Worm (Caenorhabditis elegans): Measurements from ENCODE around the gene Y116A8C.470.
A peak's percentile ranks its signal among the peaks of the same experiment; 100 is the strongest.

The Y116A8C.470 gene

DNA sequence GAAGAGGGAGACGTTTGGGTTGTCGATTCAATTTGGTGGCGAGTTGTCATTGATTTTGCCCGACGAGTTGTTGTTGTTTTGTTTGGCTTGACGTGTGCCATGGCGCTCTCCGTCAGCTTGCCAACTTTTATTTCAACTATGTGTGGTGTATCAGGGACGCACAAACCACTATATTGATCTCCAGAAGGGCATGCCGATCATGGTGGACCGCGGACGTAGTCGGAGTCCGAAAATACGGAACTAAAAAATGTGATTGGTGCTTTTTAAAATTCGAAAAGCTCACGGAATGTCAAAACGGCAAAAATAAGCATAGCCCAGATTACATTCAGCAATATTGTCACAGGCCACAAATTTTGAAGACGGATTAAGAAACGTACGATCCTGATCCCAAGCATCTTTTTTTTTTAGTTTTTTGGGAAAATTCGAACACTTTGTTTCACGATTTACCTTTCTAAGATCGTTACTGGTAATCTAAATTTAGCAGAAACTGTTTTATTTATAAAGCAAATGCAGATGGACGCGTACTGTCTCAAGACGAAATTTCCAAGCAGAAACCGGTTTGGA, at the start of gene Y116A8C.470, which contains the start of gene Y116A8C.463:
Gene Y116A8C.470, minus strand, starts transcription at position 101 of the 564 bp plus-strand sequence.
Gene Y116A8C.463, plus strand, starts transcription at position 514 of the 564 bp plus-strand sequence.
- TF ChIP-seq dmd-4 (tag; optimal IDR thresholded peaks at IDR 0.05) (no peak), nhr-237 (tag; optimal IDR thresholded peaks at IDR 0.05) (no peak), mab-5 (tag; optimal IDR thresholded peaks at IDR 0.05) (no peak), nhr-6 (tag; optimal IDR thresholded peaks at IDR 0.05) (no peak), ztf-11 (tag; optimal IDR thresholded peaks at IDR 0.05) (no peak), alr-1 (tag; optimal IDR thresholded peaks at IDR 0.05) (no peak), ceh-82 (tag; optimal IDR thresholded peaks at IDR 0.05) (no peak), unc-62 (GFP tag; optimal IDR thresholded peaks at IDR 0.05) (no peak), unc-55 (GFP tag; optimal IDR thresholded peaks at IDR 0.05) (no peak), elt-1 (tag; optimal IDR thresholded peaks at IDR 0.05) (no peak), nhr-129 (tag; optimal IDR thresholded peaks at IDR 0.05) (no peak), ama-1 (optimal IDR thresholded peaks at IDR 0.05) (no peak), R02D3.7 (tag; optimal IDR thresholded peaks at IDR 0.05) (no peak), sem-4 (tag; optimal IDR thresholded peaks at IDR 0.05) (no peak)

DNA sequence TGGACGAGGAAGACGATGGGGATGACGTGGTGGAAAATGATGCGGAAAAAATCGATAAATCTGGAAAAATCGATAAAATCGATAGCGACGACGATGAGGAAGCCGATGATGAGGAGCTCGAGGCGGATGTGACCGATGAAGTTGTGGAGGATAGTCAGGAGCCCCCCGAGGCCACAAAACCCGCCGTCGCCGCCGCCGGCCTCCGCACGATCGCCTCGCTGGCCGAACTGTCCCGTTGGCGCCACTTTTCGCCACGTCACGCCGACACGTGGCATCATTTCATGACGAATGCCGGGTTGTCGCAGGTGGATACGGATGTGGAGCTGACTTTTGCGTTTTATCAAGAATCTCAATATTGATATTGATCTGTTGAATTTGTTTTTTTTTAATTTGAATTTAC, 43.3 kb upstream of the Y116A8C.470 start:
- TF ChIP-seq egl-27 (tag; optimal IDR thresholded peaks at IDR 0.05) (no peak), elt-1 (tag; optimal IDR thresholded peaks at IDR 0.05) (no peak), sem-4 (tag; optimal IDR thresholded peaks at IDR 0.05) (no peak), zag-1 (tag; optimal IDR thresholded peaks at IDR 0.05) (no peak), mdl-1 (tag; optimal IDR thresholded peaks at IDR 0.05) (no peak), fos-1 (tag; optimal IDR thresholded peaks at IDR 0.05) (no peak), nhr-21 (tag; optimal IDR thresholded peaks at IDR 0.05) (no peak), elt-3 (tag; optimal IDR thresholded peaks at IDR 0.05) (no peak), peb-1 (tag; optimal IDR thresholded peaks at IDR 0.05) (no peak), Y55F3AM.14 (GFP tag; optimal IDR thresholded peaks at IDR 0.05) (no peak), unc-39 (tag; optimal IDR thresholded peaks at IDR 0.05) (no peak), ama-1 (optimal IDR thresholded peaks at IDR 0.05) (no peak)

DNA sequence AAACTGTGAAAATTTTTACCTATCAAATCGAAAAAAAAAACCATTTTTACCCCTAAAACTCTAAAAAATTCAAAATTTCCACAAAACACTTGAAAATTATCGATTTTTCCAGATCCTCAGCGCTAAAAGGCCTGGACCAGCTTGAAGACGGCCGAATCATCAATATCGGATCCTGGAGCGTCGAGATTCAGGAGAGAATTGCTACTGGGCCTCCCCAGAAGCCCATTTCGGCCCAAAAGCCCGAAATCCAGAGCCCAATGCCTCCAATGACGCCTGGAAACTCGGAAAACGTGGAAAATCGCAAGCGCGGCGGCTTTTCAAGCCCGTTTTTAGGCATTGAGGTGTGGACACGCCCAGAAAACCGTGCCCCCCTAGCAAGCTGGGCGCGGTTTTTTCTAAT, 33.3 kb upstream of the Y116A8C.470 start:
- no peak for TF ChIP-seq crh-2 (tag; optimal IDR thresholded peaks at IDR 0.05)
- no peak for TF ChIP-seq egl-27 (tag; optimal IDR thresholded peaks at IDR 0.05)

DNA sequence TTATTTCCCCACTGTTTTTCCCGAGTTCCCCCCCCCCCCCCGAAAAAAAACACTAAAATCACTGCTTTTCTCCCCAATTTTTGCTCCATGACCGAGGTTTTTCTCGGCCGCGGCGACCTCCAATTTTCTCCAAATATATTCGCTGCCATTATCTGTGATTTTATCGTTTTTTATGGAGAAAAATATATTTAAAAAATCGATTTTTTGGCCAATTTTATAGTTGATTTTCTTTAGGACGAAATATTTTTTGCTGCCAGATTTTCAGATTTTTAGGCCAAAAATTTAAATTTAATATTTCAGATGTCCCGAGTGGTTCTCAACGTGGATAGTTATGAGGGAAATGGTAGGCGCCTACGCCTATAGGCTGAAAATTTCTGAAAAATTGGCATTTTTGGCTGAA, 30.7 kb upstream of the Y116A8C.470 start, which contains the start of gene rad-54.B:
Gene rad-54.B, plus strand, starts transcription at position 301 of the 400 bp plus-strand sequence.
- no peak for TF ChIP-seq aly-2 (tag; optimal IDR thresholded peaks at IDR 0.05)
- TF ChIP-seq lin-39 (tag; optimal IDR thresholded peaks at IDR 0.05): no peak
- no peak for TF ChIP-seq mdl-1 (tag; optimal IDR thresholded peaks at IDR 0.05)
- TF ChIP-seq ama-1 (optimal IDR thresholded peaks at IDR 0.05): no peak
- no peak for TF ChIP-seq nhr-77 (tag; optimal IDR thresholded peaks at IDR 0.05)
- TF ChIP-seq snpc-4 (tag; optimal IDR thresholded peaks at IDR 0.05): no peak
- no peak for TF ChIP-seq ztf-4 (tag; optimal IDR thresholded peaks at IDR 0.05)
- no peak for TF ChIP-seq ceh-82 (tag; optimal IDR thresholded peaks at IDR 0.05)
- TF ChIP-seq zag-1 (tag; optimal IDR thresholded peaks at IDR 0.05): no peak
- TF ChIP-seq egl-27 (tag; optimal IDR thresholded peaks at IDR 0.05): no peak
- TF ChIP-seq elt-3 (tag; optimal IDR thresholded peaks at IDR 0.05): no peak
- TF ChIP-seq nhr-25 (tag; optimal IDR thresholded peaks at IDR 0.05): no peak

DNA sequence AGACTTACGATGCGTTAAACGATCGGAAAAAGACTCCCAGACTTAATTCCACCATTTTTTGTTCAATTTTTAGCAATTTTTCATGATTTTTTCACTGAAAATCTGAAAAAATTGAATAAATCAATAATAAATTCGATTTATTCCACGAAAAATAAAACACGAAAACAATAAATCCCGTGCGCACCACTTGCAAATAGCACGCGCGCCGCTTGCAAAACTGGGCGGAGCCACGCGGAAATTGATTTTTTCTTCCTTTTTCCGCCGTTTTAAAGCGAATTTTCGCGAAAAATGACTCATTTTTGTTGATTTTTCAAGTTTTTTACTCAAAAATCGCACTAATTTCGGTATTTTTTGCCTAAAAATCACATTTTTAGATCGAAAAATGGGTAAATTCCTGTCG, 27.6 kb upstream of the Y116A8C.470 start, which contains the start of the genes Y116A8C.9 and arf-6:
Gene Y116A8C.9, minus strand, starts transcription at position 55 of the 400 bp plus-strand sequence.
Gene arf-6, plus strand, starts transcription at position 375 of the 400 bp plus-strand sequence.
- TF ChIP-seq zag-1 (tag; optimal IDR thresholded peaks at IDR 0.05) (no peak), unc-55 (GFP tag; optimal IDR thresholded peaks at IDR 0.05) (peak; percentile 67), C34F6.9 (tag; optimal IDR thresholded peaks at IDR 0.05) (peak; percentile 67), blmp-1 (tag; optimal IDR thresholded peaks at IDR 0.05; ENCODE audit: insufficient read depth) (no peak), mdl-1 (tag; optimal IDR thresholded peaks at IDR 0.05) (no peak), sem-4 (tag; optimal IDR thresholded peaks at IDR 0.05) (peak; percentile 14), sma-9 (GFP tag; optimal IDR thresholded peaks at IDR 0.05) (no peak), sma-9 (tag; optimal IDR thresholded peaks at IDR 0.05) (no peak), gmeb-1 (tag; optimal IDR thresholded peaks at IDR 0.05) (peak; percentile 70), nhr-237 (tag; optimal IDR thresholded peaks at IDR 0.05) (no peak), egl-27 (tag; optimal IDR thresholded peaks at IDR 0.05) (no peak), nhr-77 (tag; optimal IDR thresholded peaks at IDR 0.05) (no peak), lsy-2 (tag; optimal IDR thresholded peaks at IDR 0.05) (peak; percentile 53 to 61), nhr-10 (tag; optimal IDR thresholded peaks at IDR 0.05) (no peak), F13H6.1 (tag; optimal IDR thresholded peaks at IDR 0.05) (peak; percentile 79), unc-62 (GFP tag; optimal IDR thresholded peaks at IDR 0.05) (no peak), ztf-1 (GFP tag; conservative IDR thresholded peaks at IDR 0.05) (no peak), nhr-25 (tag; optimal IDR thresholded peaks at IDR 0.05) (no peak), elt-1 (tag; optimal IDR thresholded peaks at IDR 0.05) (no peak), lin-11 (tag; optimal IDR thresholded peaks at IDR 0.05) (peak; percentile 62), nhr-21 (tag; optimal IDR thresholded peaks at IDR 0.05) (no peak), ama-1 (optimal IDR thresholded peaks at IDR 0.05) (no peak), crh-2 (tag; optimal IDR thresholded peaks at IDR 0.05) (peak; percentile 58), R02D3.7 (tag; optimal IDR thresholded peaks at IDR 0.05) (no peak), sma-3 (GFP tag; optimal IDR thresholded peaks at IDR 0.05) (peak; percentile 58), ceh-82 (tag; optimal IDR thresholded peaks at IDR 0.05) (no peak), mbf-1 (tag; optimal IDR thresholded peaks at IDR 0.05) (no peak), nhr-12 (tag; optimal IDR thresholded peaks at IDR 0.05) (no peak), ceh-16 (tag; optimal IDR thresholded peaks at IDR 0.05) (no peak)
